Worm (Caenorhabditis elegans) whole organism, L4 larva: ENCODE measurements around the gene T16H12.3.

ENCODE experiments used
- F49E8.2 ChIP-seq: sonication (generic microtip); optimal IDR thresholded peaks from 2 replicates; lab custom pipeline; 2016; ENCODE audit warnings: missing compliant biosample characterization, mild to moderate bottlenecking, missing genetic modification characterization, borderline replicate concordance
- R02D3.7 ChIP-seq: fragments of 150-350 bp; sonication (generic microtip); optimal IDR thresholded peaks from 3 replicates; lab custom pipeline; 2014; ENCODE audit warnings: missing biosample characterization, missing genetic modification characterization
- T20F7.1 ChIP-seq: fragments of 200-800 bp; sonication (Bioruptor generic); optimal IDR thresholded peaks from 2 replicates; lab custom pipeline; 2018; ENCODE audit warnings: mild to moderate bottlenecking, missing genetic modification characterization, missing compliant biosample characterization
- ZK546.5 ChIP-seq, 2 experiments: sonication (generic microtip); optimal IDR thresholded peaks; 2 replicates each; lab custom pipeline; 2017; ENCODE audit warnings: missing biosample characterization in 2 of 2, missing genetic modification characterization in 2 of 2
- ceh-28 ChIP-seq: fragments of 150-350 bp; optimal IDR thresholded peaks from 2 replicates; lab custom pipeline; 2014; ENCODE audit warnings: missing biosample characterization, missing genetic modification reagents, missing genetic modification characterization
- ceh-44 ChIP-seq: fragments of 200-800 bp; sonication (Bioruptor generic); IDR thresholded peaks from 2 replicates; pipeline ENCODE4 v1.3.6; 2022; ENCODE audit warnings: missing genetic modification reagents, missing genetic modification characterization, missing compliant biosample characterization
- fos-1 ChIP-seq: fragments of 150-350 bp; optimal IDR thresholded peaks from 2 replicates; lab custom pipeline; 2014; ENCODE audit warnings: missing biosample characterization, missing genetic modification characterization
- lin-15B ChIP-seq: fragments of 150-350 bp; sonication (generic microtip); optimal IDR thresholded peaks from 3 replicates; lab custom pipeline; 2014; ENCODE audit warnings: missing biosample characterization, missing genetic modification characterization
- mdl-1 ChIP-seq, 2 experiments: fragments of 150-350 bp in 1 of 2; sonication (generic microtip) in 1 of 2; optimal IDR thresholded peaks; 2 replicates each; lab custom pipeline; 2014 to 2017; ENCODE audit warnings: missing biosample characterization in 2 of 2, missing genetic modification characterization in 2 of 2
- nhr-237 ChIP-seq: sonication (generic microtip); optimal IDR thresholded peaks from 2 replicates; lab custom pipeline; 2017; ENCODE audit warnings: missing biosample characterization, missing genetic modification characterization
- nhr-25 ChIP-seq: sonication (generic microtip); optimal IDR thresholded peaks from 2 replicates; lab custom pipeline; 2017; ENCODE audit warnings: missing genetic modification characterization, mild to moderate bottlenecking, missing compliant biosample characterization, antibody characterized with exemption, moderate library complexity, borderline replicate concordance; ENCODE audit not compliant: insufficient read depth
- pqm-1 ChIP-seq: sonication (generic microtip); optimal IDR thresholded peaks from 2 replicates; lab custom pipeline; 2017; ENCODE audit warnings: missing biosample characterization, missing genetic modification characterization
- unc-62 ChIP-seq, 3 experiments: fragments of 150-350 bp in 1 of 3; sonication (generic microtip); optimal IDR thresholded peaks in 2 of 3; peaks in 1 of 3; 1 replicate in 1 of 3; 2 replicates in 2 of 3; lab custom pipeline; 2014 to 2017; ENCODE audit warnings: missing biosample characterization in 3 of 3, missing genetic modification characterization in 3 of 3, missing genetic modification reagents in 3 of 3, missing genotype in 1 of 3

DNA sequence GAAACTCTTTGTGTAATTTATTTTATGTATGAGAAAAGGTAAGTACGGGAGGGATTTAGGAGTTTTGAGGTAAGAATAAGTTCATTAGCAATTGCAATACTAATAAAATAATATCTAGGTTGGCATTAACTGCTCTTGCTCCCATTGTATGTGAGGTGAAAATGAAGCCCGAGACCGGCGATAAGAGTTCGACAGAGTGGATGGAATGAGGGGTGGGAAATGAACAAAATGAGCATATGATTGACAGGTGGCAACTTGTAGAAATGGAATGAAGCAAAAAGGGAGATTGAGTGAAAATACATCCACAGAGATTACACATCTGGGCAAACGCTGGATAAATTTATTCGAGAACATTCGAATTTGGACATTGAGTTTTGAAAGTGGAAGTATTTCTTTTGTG is 4.3 kb downstream of the T16H12.3 start:
- TF ChIP-seq F49E8.2 (tag; lab: Kevin White, UChicago) (no peak), ZK546.5 (tag; optimal IDR thresholded peaks at IDR 0.05; lab: Kevin White, UChicago) (no peak), unc-62 (GFP tag; optimal IDR thresholded peaks at IDR 0.05 in 1 of 2; lab: Kevin White, UChicago) (no peak), unc-62 (tag; optimal IDR thresholded peaks at IDR 0.05; lab: Kevin White, UChicago) (no peak), fos-1 (tag; lab: Kevin White, UChicago) (no peak), lin-15B (tag; lab: Kevin White, UChicago) (no peak), pqm-1 (tag; lab: Kevin White, UChicago) (no peak), T20F7.1 (GFP tag; lab: Kevin White, UChicago) (no peak), ceh-44 (GFP tag; lab: Robert Waterston, UW) (no peak), nhr-237 (no peak), ceh-28 (tag; lab: Kevin White, UChicago) (no peak), mdl-1 (tag; optimal IDR thresholded peaks at IDR 0.05; lab: Kevin White, UChicago) (no peak), R02D3.7 (tag; lab: Kevin White, UChicago) (no peak), nhr-25 (no peak)
